Fruit fly (Drosophila melanogaster) whole organism, embryonic: ENCODE data around the gene mrva.

Experiments used
- BtbVII ChIP-seq: fragments of 200-800 bp; sonication (Bioruptor generic); optimal IDR thresholded peaks from 3 replicates; lab custom pipeline; 2017; ENCODE audit warnings: missing biosample characterization, mild to moderate bottlenecking, missing genetic modification characterization
- CG10274 ChIP-seq: fragments of 200-800 bp; sonication (Bioruptor generic); optimal IDR thresholded peaks from 3 replicates; lab custom pipeline; 2017; ENCODE audit warnings: missing biosample characterization, mild to moderate bottlenecking, missing genetic modification characterization
- CG10565 ChIP-seq: fragments of 200-800 bp; sonication (Bioruptor generic); optimal IDR thresholded peaks from 3 replicates; lab custom pipeline; 2016; ENCODE audit warnings: missing biosample characterization, mild to moderate bottlenecking, missing genetic modification characterization
- CG12769 ChIP-seq: fragments of 200-800 bp; sonication (Bioruptor generic); optimal IDR thresholded peaks from 2 replicates; lab custom pipeline; 2019; ENCODE audit warnings: missing biosample characterization, mild to moderate bottlenecking, missing genetic modification characterization, moderate library complexity
- CG13624 ChIP-seq: fragments of 200-800 bp; sonication (Bioruptor generic); optimal IDR thresholded peaks from 2 replicates; lab custom pipeline; 2016; ENCODE audit warnings: missing biosample characterization, missing genetic modification characterization
- CG14014 ChIP-seq: fragments of 200-800 bp; sonication (Bioruptor generic); IDR thresholded peaks from 2 replicates; pipeline ENCODE4 v1.3.6; 2022; ENCODE audit warnings: missing biosample characterization, missing genetic modification characterization
- CG14667 ChIP-seq: fragments of 200-800 bp; sonication (Bioruptor generic); IDR thresholded peaks from 2 replicates; pipeline ENCODE4 v1.3.6; 2022; ENCODE audit warnings: missing biosample characterization, missing genetic modification characterization
- CG15011 ChIP-seq: fragments of 200-800 bp; sonication (Bioruptor generic); optimal IDR thresholded peaks from 3 replicates; lab custom pipeline; 2018; ENCODE audit warnings: missing biosample characterization, mild to moderate bottlenecking, missing genetic modification characterization
- CG15073 ChIP-seq: fragments of 200-800 bp; sonication (Bioruptor generic); optimal IDR thresholded peaks from 2 replicates; lab custom pipeline; 2016; ENCODE audit warnings: missing biosample characterization, missing genetic modification characterization
- CG1647 ChIP-seq: fragments of 200-800 bp; sonication (Bioruptor generic); optimal IDR thresholded peaks from 3 replicates; lab custom pipeline; 2016; ENCODE audit warnings: missing biosample characterization, missing genetic modification characterization
- CG16815 ChIP-seq: fragments of 200-800 bp; sonication (Bioruptor generic); optimal IDR thresholded peaks from 3 replicates; lab custom pipeline; 2017; ENCODE audit warnings: missing biosample characterization, mild to moderate bottlenecking, missing genetic modification characterization
- CG17612 ChIP-seq: fragments of 200-800 bp; sonication (Bioruptor generic); IDR thresholded peaks from 2 replicates; pipeline ENCODE4 v1.3.6; 2022; ENCODE audit warnings: missing biosample characterization, missing genetic modification characterization
- CG17802 ChIP-seq: fragments of 200-800 bp; sonication (Bioruptor generic); optimal IDR thresholded peaks from 2 replicates; lab custom pipeline; 2018; ENCODE audit warnings: missing biosample characterization, mild to moderate bottlenecking, missing genetic modification characterization, moderate library complexity
- CG1832 ChIP-seq: fragments of 200-800 bp; sonication (Bioruptor generic); optimal IDR thresholded peaks from 2 replicates; lab custom pipeline; 2017; ENCODE audit warnings: missing biosample characterization, mild to moderate bottlenecking, missing genetic modification characterization, inconsistent platforms
- CG18599 ChIP-seq: fragments of 200-800 bp; sonication (Bioruptor generic); optimal IDR thresholded peaks from 3 replicates; lab custom pipeline; 2017; ENCODE audit warnings: missing biosample characterization, missing genetic modification characterization, mild to moderate bottlenecking, moderate library complexity, missing genetic modification reagents
- CG2199 ChIP-seq: fragments of 200-800 bp; sonication (Bioruptor generic); IDR thresholded peaks from 3 replicates; pipeline ENCODE4 v1.3.6; 2022; ENCODE audit warnings: missing biosample characterization, missing genetic modification characterization
- CG2678 ChIP-seq: fragments of 200-800 bp; sonication (Bioruptor generic); optimal IDR thresholded peaks from 3 replicates; lab custom pipeline; 2019; ENCODE audit warnings: missing biosample characterization, mild to moderate bottlenecking, missing genetic modification characterization, moderate library complexity
- CG30020 ChIP-seq: fragments of 200-800 bp; optimal IDR thresholded peaks from 2 replicates; lab custom pipeline; 2019; ENCODE audit warnings: missing biosample characterization, mild to moderate bottlenecking, missing genetic modification characterization, moderate library complexity
- CG3163 ChIP-seq: fragments of 200-800 bp; sonication (Bioruptor generic); optimal IDR thresholded peaks from 3 replicates; lab custom pipeline; 2016; ENCODE audit warnings: missing biosample characterization, missing genetic modification characterization
- CG4282 ChIP-seq: fragments of 200-800 bp; sonication (Bioruptor generic); optimal IDR thresholded peaks from 2 replicates; lab custom pipeline; 2016; ENCODE audit warnings: missing biosample characterization, missing genetic modification characterization
- CG4328 ChIP-seq: fragments of 200-800 bp; sonication (Bioruptor generic); optimal IDR thresholded peaks from 3 replicates; lab custom pipeline; 2017; ENCODE audit warnings: missing biosample characterization, missing genetic modification reagents, missing genetic modification characterization
- CG6765 ChIP-seq: fragments of 200-800 bp; sonication (Bioruptor generic); optimal IDR thresholded peaks from 3 replicates; lab custom pipeline; 2017; ENCODE audit warnings: missing biosample characterization, mild to moderate bottlenecking, missing genetic modification characterization
- CG9215 ChIP-seq: fragments of 200-800 bp; sonication (Bioruptor generic); IDR thresholded peaks from 2 replicates; pipeline ENCODE4 v1.3.6; 2022; ENCODE audit warnings: missing biosample characterization, missing genetic modification characterization
- CG9609 ChIP-seq: fragments of 200-800 bp; sonication (Bioruptor generic); optimal IDR thresholded peaks from 3 replicates; lab custom pipeline; 2016; ENCODE audit warnings: missing biosample characterization, missing genetic modification characterization
- Chrac-16 ChIP-seq: fragments of 200-800 bp; sonication (Bioruptor generic); optimal IDR thresholded peaks from 3 replicates; lab custom pipeline; 2016; ENCODE audit warnings: missing biosample characterization, missing genetic modification characterization
- Doc3 ChIP-seq: fragments of 200-800 bp; sonication (Bioruptor generic); IDR thresholded peaks from 3 replicates; pipeline ENCODE4 v1.3.6; 2022; ENCODE audit warnings: missing biosample characterization, missing genetic modification characterization; ENCODE audit not compliant: partially characterized antibody
- Dp ChIP-seq: fragments of 200-800 bp; sonication (Bioruptor generic); optimal IDR thresholded peaks from 2 replicates; lab custom pipeline; 2018; ENCODE audit warnings: missing biosample characterization, mild to moderate bottlenecking, missing genetic modification characterization, moderate library complexity
- Eip74EF ChIP-seq, 2 experiments: fragments of 200-800 bp in 1 of 2; fragments of >200 bp in 1 of 2; sonication (Bioruptor generic) in 1 of 2; optimal IDR thresholded peaks; 2 replicates each; lab custom pipeline; 2017 to 2019; ENCODE audit warnings: missing biosample characterization in 2 of 2, missing genetic modification characterization in 2 of 2, mild to moderate bottlenecking in 1 of 2, moderate library complexity in 1 of 2
- NC2α ChIP-seq: fragments of 200-800 bp; sonication (Bioruptor generic); optimal IDR thresholded peaks from 2 replicates; lab custom pipeline; 2016; ENCODE audit warnings: missing biosample characterization, missing genetic modification characterization
- Neu2 ChIP-seq: fragments of 200-800 bp; sonication (Bioruptor generic); optimal IDR thresholded peaks from 3 replicates; lab custom pipeline; 2016; ENCODE audit warnings: missing biosample characterization, missing genetic modification characterization, borderline replicate concordance
- NfI ChIP-seq: fragments of 200-800 bp; sonication (Bioruptor generic); optimal IDR thresholded peaks from 3 replicates; lab custom pipeline; 2018; ENCODE audit warnings: missing biosample characterization, mild to moderate bottlenecking, missing genetic modification characterization, moderate library complexity
- PHDP ChIP-seq: fragments of 200-800 bp; sonication (Bioruptor generic); optimal IDR thresholded peaks from 3 replicates; lab custom pipeline; 2018; ENCODE audit warnings: missing biosample characterization, mild to moderate bottlenecking, missing genetic modification characterization, moderate library complexity
- Taf1 ChIP-seq: fragments of 200-800 bp; sonication (Bioruptor generic); IDR thresholded peaks from 2 replicates; pipeline ENCODE4 v1.3.6; 2022; ENCODE audit warnings: missing biosample characterization, missing genetic modification characterization
- Usf ChIP-seq: fragments of 200-800 bp; sonication (Bioruptor generic); optimal IDR thresholded peaks from 2 replicates; lab custom pipeline; 2017; ENCODE audit warnings: missing genotype, missing biosample characterization, missing genetic modification characterization
- ab ChIP-seq: fragments of 200-800 bp; sonication (Bioruptor generic); optimal IDR thresholded peaks from 2 replicates; lab custom pipeline; 2016; ENCODE audit warnings: missing biosample characterization, missing genetic modification characterization
- ato ChIP-seq: fragments of 200-800 bp; sonication (Bioruptor generic); IDR thresholded peaks from 2 replicates; pipeline ENCODE4 v1.3.6; 2022; ENCODE audit warnings: missing biosample characterization, missing genetic modification characterization; ENCODE audit not compliant: partially characterized antibody
- croc ChIP-seq: fragments of 200-800 bp; sonication (Bioruptor generic); conservative IDR thresholded peaks from 3 replicates; pipeline ENCODE4 v1.3.6; 2022; ENCODE audit warnings: missing biosample characterization, missing genetic modification characterization
- eve ChIP-seq, 2 experiments: fragments of >200 bp; optimal IDR thresholded peaks; 2 replicates each; lab custom pipeline; 2017; ENCODE audit warnings: missing biosample characterization in 2 of 2, missing genetic modification characterization in 2 of 2
- gce ChIP-seq: fragments of 200-800 bp; sonication (Bioruptor generic); IDR thresholded peaks from 3 replicates; pipeline ENCODE4 v1.3.6; 2022; ENCODE audit warnings: missing biosample characterization, missing genetic modification characterization
- gfzf ChIP-seq: fragments of 200-800 bp; sonication (Bioruptor generic); optimal IDR thresholded peaks from 2 replicates; lab custom pipeline; 2016; ENCODE audit warnings: missing biosample characterization, mild to moderate bottlenecking, missing genetic modification characterization, moderate library complexity
- jigr1 ChIP-seq: fragments of 200-800 bp; sonication (Bioruptor generic); IDR thresholded peaks from 3 replicates; pipeline ENCODE4 v1.3.6; 2022; ENCODE audit warnings: missing biosample characterization, missing genetic modification characterization
- luna ChIP-seq: fragments of 200-800 bp; sonication (Bioruptor generic); optimal IDR thresholded peaks from 2 replicates; lab custom pipeline; 2016; ENCODE audit warnings: missing biosample characterization, missing genetic modification characterization
- otp ChIP-seq: fragments of 200-800 bp; sonication (Bioruptor generic); IDR thresholded peaks from 3 replicates; pipeline ENCODE4, ENCODE4 v1.3.6; 2022; ENCODE audit warnings: missing biosample characterization, missing genetic modification characterization
- psq ChIP-seq: fragments of 200-800 bp; sonication (Bioruptor generic); optimal IDR thresholded peaks from 2 replicates; lab custom pipeline; 2017; ENCODE audit warnings: missing biosample characterization, missing genetic modification characterization
- ranshi ChIP-seq: fragments of 200-800 bp; sonication (Bioruptor generic); IDR thresholded peaks from 2 replicates; pipeline ENCODE4 v1.3.6; 2022; ENCODE audit warnings: missing biosample characterization, missing genetic modification characterization
- stc ChIP-seq: fragments of 200-800 bp; sonication (Bioruptor generic); IDR thresholded peaks from 2 replicates; pipeline ENCODE4 v1.3.6; 2022; ENCODE audit warnings: missing biosample characterization, missing genetic modification characterization
- tio ChIP-seq: fragments of 200-800 bp; sonication (Bioruptor generic); optimal IDR thresholded peaks from 2 replicates; lab custom pipeline; 2017; ENCODE audit warnings: missing biosample characterization, missing genetic modification characterization, inconsistent platforms
- ttk ChIP-seq: fragments of 200-800 bp; sonication (Bioruptor generic); IDR thresholded peaks from 2 replicates; pipeline ENCODE4 v2.1.2; 2022; ENCODE audit warnings: missing biosample characterization, missing genetic modification characterization
- tx ChIP-seq: fragments of 200-800 bp; sonication (Bioruptor generic); optimal IDR thresholded peaks from 2 replicates; lab custom pipeline; 2016; ENCODE audit warnings: missing biosample characterization, missing genetic modification characterization

The mrva gene

DNA sequence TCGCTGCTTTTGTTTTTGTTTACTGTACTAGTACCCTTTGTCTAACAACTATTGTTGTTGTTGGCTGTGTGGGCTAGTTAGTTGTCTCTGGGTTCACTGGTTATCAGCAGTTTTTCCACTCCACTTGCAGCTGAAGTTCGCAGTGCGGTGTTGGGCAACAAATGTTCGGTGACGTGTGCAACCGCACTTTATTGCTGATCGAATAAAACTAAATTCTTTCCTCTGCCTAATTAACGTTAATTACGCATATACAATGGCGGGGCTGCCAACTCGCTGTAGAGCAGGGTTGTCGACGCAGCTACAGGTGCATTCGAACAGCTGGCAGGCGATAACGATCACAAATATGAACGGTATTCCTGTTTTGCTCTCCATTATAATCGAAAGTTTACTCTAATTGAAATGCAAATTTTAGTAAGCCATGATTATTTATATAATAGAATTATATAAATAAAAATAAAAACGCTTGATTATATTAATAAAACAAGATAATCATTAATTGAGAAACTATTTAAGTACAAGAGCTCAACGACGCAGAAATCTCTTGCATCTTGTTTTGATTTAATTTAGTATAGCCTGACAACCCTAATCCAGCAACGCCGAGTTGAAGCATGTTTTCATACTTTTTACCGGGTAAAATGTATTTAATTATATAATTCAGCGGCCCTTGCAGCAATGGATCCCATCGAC is at the start of gene mrva, which contains the start of the genes CG42307 and mus312 (continued):
- peak; percentile 93 for TF ChIP-seq CG18599 (GFP tag; lab: Kevin White, UChicago)
- TF ChIP-seq CG30020 (tag; lab: Kevin White, UChicago) = peak; percentile 88
- TF ChIP-seq CG15073 = peak; percentile 41
- TF ChIP-seq PHDP = peak; percentile 94
- no peak for TF ChIP-seq gfzf
- no peak for TF ChIP-seq eve (GFP tag; optimal IDR thresholded peaks at IDR 0.05; lab: Kevin White, UChicago)
- TF ChIP-seq tx = no peak
- peak; percentile 89 for TF ChIP-seq CG6765
- TF ChIP-seq CG14667 = peak; percentile 85
- TF ChIP-seq Taf1 (GFP tag; lab: Robert Waterston, UW) = peak; percentile 55
- peak; percentile 79 for TF ChIP-seq ttk (GFP tag; lab: Robert Waterston, UW)
- peak; percentile 68 for TF ChIP-seq psq (GFP tag; lab: Kevin White, UChicago)
- TF ChIP-seq CG2678 (tag; lab: Kevin White, UChicago) = no peak
- 0 out of 2 replicates have a peak, but pooled peaks have one; percentile 39 for TF ChIP-seq ato
- peak; percentile 82 for TF ChIP-seq otp
- TF ChIP-seq CG1647 (GFP tag; lab: Kevin White, UChicago) = peak; percentile 44
- TF ChIP-seq ranshi (GFP tag; lab: Robert Waterston, UW) = peak; percentile 77; the same call in 1 of the 2 replicates
- TF ChIP-seq croc (GFP tag; lab: Robert Waterston, UW) = peak; percentile 63
- TF ChIP-seq CG17612 (GFP tag; lab: Robert Waterston, UW) = no peak
- 0 out of 3 replicates have a peak, but pooled peaks have one; percentile 14 for TF ChIP-seq gce (GFP tag; lab: Robert Waterston, UW)
- no peak for TF ChIP-seq tio (GFP tag; lab: Kevin White, UChicago)
- no peak for TF ChIP-seq CG4282 (GFP tag; lab: Kevin White, UChicago)
- TF ChIP-seq CG13624 (GFP tag; lab: Kevin White, UChicago) = peak; percentile 89
- TF ChIP-seq Doc3 (GFP tag; lab: Robert Waterston, UW) = no peak
- no peak for TF ChIP-seq NC2α (GFP tag; lab: Kevin White, UChicago)
- no peak for TF ChIP-seq CG1832
- peak; percentile 53 for TF ChIP-seq CG17802 (tag; lab: Kevin White, UChicago)
- TF ChIP-seq CG4328 (GFP tag; lab: Kevin White, UChicago) = peak; percentile 92
- peak; percentile 68 for TF ChIP-seq CG16815 (GFP tag; lab: Kevin White, UChicago)
- peak; percentile 78 for TF ChIP-seq stc (GFP tag; lab: Robert Waterston, UW)
- TF ChIP-seq jigr1 (GFP tag; lab: Robert Waterston, UW) = no peak; the same call in 2 of the 3 replicates
- no peak for TF ChIP-seq CG2199 (GFP tag; lab: Robert Waterston, UW)
- TF ChIP-seq CG15011 = no peak
- TF ChIP-seq CG10565 = no peak
- TF ChIP-seq Neu2 (GFP tag; lab: Kevin White, UChicago) = no peak
- TF ChIP-seq ab (GFP tag; lab: Kevin White, UChicago) = peak; percentile 33
- TF ChIP-seq Usf = peak; percentile 73
- TF ChIP-seq luna = no peak
- TF ChIP-seq CG14014 (GFP tag; lab: Robert Waterston, UW) = peak; percentile 89
- peak; percentile 86 for TF ChIP-seq BtbVII
- TF ChIP-seq Dp (GFP tag; lab: Kevin White, UChicago) = peak; percentile 19
- TF ChIP-seq CG9215 (GFP tag; lab: Robert Waterston, UW) = peak; percentile 74
- no peak for TF ChIP-seq CG9609 (GFP tag; lab: Kevin White, UChicago)
- peak in 1 of 2 experiments; percentile 64 for TF ChIP-seq Eip74EF (GFP tag; optimal IDR thresholded peaks at IDR 0.05; lab: Kevin White, UChicago)
- peak; percentile 91 for TF ChIP-seq NfI (GFP tag; lab: Kevin White, UChicago)
- no peak for TF ChIP-seq CG3163
- TF ChIP-seq Chrac-16 (GFP tag; lab: Kevin White, UChicago) = peak; percentile 78
- no peak for TF ChIP-seq CG12769
- no peak for TF ChIP-seq CG10274
